Worm (Caenorhabditis elegans) whole organism, L4 larva: ENCODE data around the gene C16A3.5.

ENCODE experiments used
- F26F4.8 ChIP-seq: fragments of 200-800 bp; sonication (Bioruptor generic); conservative IDR thresholded peaks from 2 replicates; pipeline ENCODE4 v1.3.6; 2022; ENCODE audit warnings: missing genetic modification characterization, missing compliant biosample characterization
- T20F7.1 ChIP-seq: fragments of 200-800 bp; sonication (Bioruptor generic); optimal IDR thresholded peaks from 2 replicates; lab custom pipeline; 2018; ENCODE audit warnings: mild to moderate bottlenecking, missing genetic modification characterization, missing compliant biosample characterization
- Y105C5A.15 ChIP-seq: fragments of 200-800 bp; sonication (Bioruptor generic); IDR thresholded peaks from 2 replicates; pipeline ENCODE4 v1.3.6; 2022; ENCODE audit warnings: missing genetic modification characterization, missing compliant biosample characterization
- Y75B8A.6 ChIP-seq: fragments of 200-800 bp; sonication (Bioruptor generic); IDR thresholded peaks from 2 replicates; pipeline ENCODE4 v1.3.6; 2022; ENCODE audit warnings: missing genetic modification reagents, missing genetic modification characterization, missing compliant biosample characterization
- aha-1 ChIP-seq: fragments of 150-350 bp; peaks from one replicate; lab custom pipeline; 2014; ENCODE audit warnings: missing biosample characterization, missing genetic modification characterization
- aly-2 ChIP-seq: sonication (generic microtip); optimal IDR thresholded peaks from 2 replicates; lab custom pipeline; 2018; ENCODE audit warnings: missing biosample characterization, missing genetic modification characterization
- ama-1 ChIP-seq: fragments of 150-350 bp; optimal IDR thresholded peaks from 2 replicates; lab custom pipeline; 2014; ENCODE audit warnings: inconsistent platforms, mixed read lengths
- arid-1 ChIP-seq: fragments of 200-800 bp; sonication (Bioruptor generic); conservative IDR thresholded peaks from 2 replicates; pipeline ENCODE4 v1.3.6; 2022; ENCODE audit warnings: missing genetic modification reagents, missing genetic modification characterization, missing compliant biosample characterization
- ceh-28 ChIP-seq: fragments of 150-350 bp; optimal IDR thresholded peaks from 2 replicates; lab custom pipeline; 2014; ENCODE audit warnings: missing biosample characterization, missing genetic modification reagents, missing genetic modification characterization
- ceh-32 ChIP-seq: sonication (generic microtip); optimal IDR thresholded peaks from 2 replicates; lab custom pipeline; 2016; ENCODE audit warnings: mild to moderate bottlenecking, missing genetic modification characterization, missing compliant biosample characterization; ENCODE audit not compliant: poor library complexity
- ceh-62 ChIP-seq: sonication (generic microtip); optimal IDR thresholded peaks from 2 replicates; lab custom pipeline; 2017; ENCODE audit warnings: missing biosample characterization, missing genetic modification characterization
- ceh-82 ChIP-seq: sonication (generic microtip); optimal IDR thresholded peaks from 2 replicates; lab custom pipeline; 2017; ENCODE audit warnings: missing biosample characterization, missing genetic modification characterization
- ces-1 ChIP-seq: fragments of 150-350 bp; sonication (generic microtip); optimal IDR thresholded peaks from 4 replicates; lab custom pipeline; 2014; ENCODE audit warnings: missing biosample characterization, missing genetic modification reagents, missing genetic modification characterization
- cey-2 ChIP-seq: sonication (generic microtip); optimal IDR thresholded peaks from 3 replicates; lab custom pipeline; 2017; ENCODE audit warnings: missing genetic modification characterization, mild to moderate bottlenecking, missing compliant biosample characterization, antibody characterized with exemption, borderline replicate concordance; ENCODE audit not compliant: insufficient read depth
- daf-16 ChIP-seq, 3 experiments: sonication (generic microtip); optimal IDR thresholded peaks; 2 replicates each; lab custom pipeline; 2016 to 2017; ENCODE audit warnings: missing genetic modification characterization in 3 of 3, missing genetic modification reagents in 3 of 3, mild to moderate bottlenecking in 2 of 3, missing compliant biosample characterization in 2 of 3, missing biosample characterization in 1 of 3, moderate library complexity in 1 of 3
- dmd-6 ChIP-seq: fragments of 200-800 bp; sonication (Bioruptor generic); IDR thresholded peaks from 2 replicates; pipeline ENCODE4 v1.3.6; 2022; ENCODE audit warnings: missing genetic modification reagents, missing genetic modification characterization, missing compliant biosample characterization
- dmd-9 ChIP-seq: fragments of 200-800 bp; sonication (Bioruptor generic); IDR thresholded peaks from 2 replicates; pipeline ENCODE4 v1.3.6; 2022; ENCODE audit warnings: missing genetic modification reagents, missing genetic modification characterization, missing compliant biosample characterization
- dpl-1 ChIP-seq: fragments of 150-350 bp; optimal IDR thresholded peaks from 2 replicates; lab custom pipeline; 2014; ENCODE audit warnings: missing biosample characterization, missing genetic modification reagents, missing genetic modification characterization
- dve-1 ChIP-seq: sonication (generic microtip); optimal IDR thresholded peaks from 2 replicates; lab custom pipeline; 2017; ENCODE audit warnings: antibody characterized with exemption, mild to moderate bottlenecking, missing genetic modification characterization, missing compliant biosample characterization; ENCODE audit not compliant: insufficient read depth
- egl-27 ChIP-seq: sonication (generic microtip); optimal IDR thresholded peaks from 3 replicates; lab custom pipeline; 2017; ENCODE audit warnings: missing biosample characterization, missing genetic modification reagents, missing genetic modification characterization
- hlh-30 ChIP-seq: sonication (generic microtip); optimal IDR thresholded peaks from 2 replicates; lab custom pipeline; 2017; ENCODE audit warnings: antibody characterized with exemption, mild to moderate bottlenecking, missing genetic modification characterization, missing compliant biosample characterization; ENCODE audit not compliant: insufficient read depth
- lim-7 ChIP-seq: fragments of 200-800 bp; sonication (Bioruptor generic); IDR thresholded peaks from 2 replicates; pipeline ENCODE4 v1.3.6; 2022; ENCODE audit warnings: missing genetic modification characterization, missing compliant biosample characterization
- lin-1 ChIP-seq: fragments of 200-800 bp; sonication (Bioruptor generic); IDR thresholded peaks from 2 replicates; pipeline ENCODE4 v1.3.6; 2022; ENCODE audit warnings: missing genetic modification reagents, missing genetic modification characterization, missing compliant biosample characterization
- lin-39 ChIP-seq: fragments of 150-350 bp; optimal IDR thresholded peaks from 2 replicates; lab custom pipeline; 2014; ENCODE audit warnings: missing biosample characterization, missing genetic modification reagents, missing genetic modification characterization
- lir-3 ChIP-seq: sonication (generic microtip); optimal IDR thresholded peaks from 2 replicates; lab custom pipeline; 2016; ENCODE audit warnings: mild to moderate bottlenecking, missing genetic modification characterization, missing compliant biosample characterization
- mdl-1 ChIP-seq, 2 experiments: fragments of 150-350 bp in 1 of 2; sonication (generic microtip) in 1 of 2; optimal IDR thresholded peaks; 2 replicates each; lab custom pipeline; 2014 to 2017; ENCODE audit warnings: missing biosample characterization in 2 of 2, missing genetic modification characterization in 2 of 2
- mdt-29 ChIP-seq: fragments of 200-800 bp; sonication (Bioruptor generic); IDR thresholded peaks from 2 replicates; pipeline ENCODE4 v1.3.6; 2022; ENCODE audit warnings: missing genetic modification reagents, missing genetic modification characterization, missing compliant biosample characterization
- mep-1 ChIP-seq: fragments of 150-350 bp; sonication (generic microtip); optimal IDR thresholded peaks from 3 replicates; lab custom pipeline; 2014; ENCODE audit warnings: missing biosample characterization, missing genetic modification characterization
- mes-2 ChIP-seq: sonication (generic microtip); optimal IDR thresholded peaks from 2 replicates; lab custom pipeline; 2016; ENCODE audit warnings: missing genotype, mild to moderate bottlenecking, missing genetic modification characterization, missing compliant biosample characterization; ENCODE audit not compliant: poor library complexity, severe bottlenecking
- mxl-2 ChIP-seq: fragments of 200-800 bp; sonication (Bioruptor generic); conservative IDR thresholded peaks from 2 replicates; pipeline ENCODE4 v1.3.6; 2022; ENCODE audit warnings: missing genetic modification reagents, missing genetic modification characterization, missing compliant biosample characterization
- nhr-10 ChIP-seq: fragments of 150-350 bp; optimal IDR thresholded peaks from 2 replicates; lab custom pipeline; 2014; ENCODE audit warnings: missing biosample characterization, missing genetic modification characterization
- nhr-102 ChIP-seq: sonication (generic microtip); optimal IDR thresholded peaks from 2 replicates; lab custom pipeline; 2016; ENCODE audit warnings: mild to moderate bottlenecking, missing genetic modification characterization, moderate library complexity, missing compliant biosample characterization
- nhr-11 ChIP-seq: fragments of 150-350 bp; optimal IDR thresholded peaks from 2 replicates; lab custom pipeline; 2014; ENCODE audit warnings: missing biosample characterization, missing genetic modification characterization
- nhr-25 ChIP-seq: sonication (generic microtip); optimal IDR thresholded peaks from 2 replicates; lab custom pipeline; 2017; ENCODE audit warnings: missing genetic modification characterization, mild to moderate bottlenecking, missing compliant biosample characterization, antibody characterized with exemption, moderate library complexity, borderline replicate concordance; ENCODE audit not compliant: insufficient read depth
- nhr-28 ChIP-seq: fragments of 150-350 bp; optimal IDR thresholded peaks from 2 replicates; lab custom pipeline; 2014; ENCODE audit warnings: missing biosample characterization, missing genetic modification characterization
- nhr-48 ChIP-seq: sonication (generic microtip); optimal IDR thresholded peaks from 2 replicates; lab custom pipeline; 2016; ENCODE audit warnings: mild to moderate bottlenecking, missing genetic modification characterization, missing compliant biosample characterization
- nhr-6 ChIP-seq: fragments of 150-350 bp; optimal IDR thresholded peaks from 2 replicates; lab custom pipeline; 2014; ENCODE audit warnings: missing biosample characterization, missing genetic modification characterization
- nhr-77 ChIP-seq: fragments of 150-350 bp; optimal IDR thresholded peaks from 2 replicates; lab custom pipeline; 2014; ENCODE audit warnings: missing biosample characterization, missing genetic modification characterization
- pqm-1 ChIP-seq: sonication (generic microtip); optimal IDR thresholded peaks from 2 replicates; lab custom pipeline; 2017; ENCODE audit warnings: missing biosample characterization, missing genetic modification characterization
- rbr-2 ChIP-seq: sonication (generic microtip); optimal IDR thresholded peaks from 2 replicates; lab custom pipeline; 2016; ENCODE audit warnings: missing genotype, missing genetic modification characterization, missing compliant biosample characterization
- saeg-2 ChIP-seq: fragments of 200-800 bp; sonication (Bioruptor generic); IDR thresholded peaks from 2 replicates; pipeline ENCODE4 v1.3.6; 2022; ENCODE audit warnings: missing genetic modification reagents, missing genetic modification characterization, missing compliant biosample characterization
- set-16 ChIP-seq: fragments of 200-800 bp; sonication (Bioruptor generic); IDR thresholded peaks from 2 replicates; pipeline ENCODE4 v1.3.6; 2022; ENCODE audit warnings: missing genetic modification reagents, missing genetic modification characterization, missing compliant biosample characterization
- snpc-1.2 ChIP-seq: fragments of 200-800 bp; sonication (Bioruptor generic); IDR thresholded peaks from 2 replicates; pipeline ENCODE4 v1.3.6; 2022; ENCODE audit warnings: missing genetic modification reagents, missing genetic modification characterization, missing compliant biosample characterization
- spr-3 ChIP-seq: fragments of 200-800 bp; sonication (Bioruptor generic); optimal IDR thresholded peaks from 2 replicates; lab custom pipeline; 2018; ENCODE audit warnings: mild to moderate bottlenecking, missing genetic modification characterization, missing compliant biosample characterization
- ztf-7 ChIP-seq: fragments of 150-350 bp; optimal IDR thresholded peaks from 2 replicates; lab custom pipeline; 2014; ENCODE audit warnings: missing biosample characterization, missing genetic modification characterization

Gene C16A3.5

ce11 chrIII:6420995-6421404 lies 40.4 kb downstream of the C16A3.5 start (continued):
- peak; percentile 96 to 99 for TF ChIP-seq mdl-1 (tag; optimal IDR thresholded peaks at IDR 0.05; lab: Kevin White, UChicago)
- TF ChIP-seq lin-1, result peak; percentile 95
- peak; percentile 73 for TF ChIP-seq nhr-25 (tag; lab: Kevin White, UChicago)
- TF ChIP-seq nhr-11 (tag; lab: Kevin White, UChicago), result peak; percentile 82
- no peak for TF ChIP-seq F26F4.8 (GFP tag; lab: Robert Waterston, UW)
- peak; percentile 78 for TF ChIP-seq spr-3 (GFP tag; lab: Kevin White, UChicago)
- peak; percentile 79 for TF ChIP-seq mep-1
- no peak for TF ChIP-seq lin-39 (tag; lab: Kevin White, UChicago)
- peak; percentile 55 for TF ChIP-seq mes-2 (tag; lab: Kevin White, UChicago)
- no peak for TF ChIP-seq pqm-1 (tag; lab: Kevin White, UChicago)
- peak; percentile 10 for TF ChIP-seq nhr-77 (tag; lab: Kevin White, UChicago)

- peak; percentile 45 for TF ChIP-seq nhr-10 (tag; lab: Kevin White, UChicago)
- no peak for TF ChIP-seq lim-7 (GFP tag; lab: Robert Waterston, UW)
- TF ChIP-seq egl-27 (tag; lab: Kevin White, UChicago), result no peak
- TF ChIP-seq aha-1 (tag; lab: Kevin White, UChicago), result peak; percentile 63
- TF ChIP-seq, all 104 proteins: peak for 2
Observed at ce11 chrIII:6421473-6421872, 40.9 kb downstream of the C16A3.5 start.

ce11 chrIII:6421973-6422511 lies 41.5 kb downstream of the C16A3.5 start:
- TF ChIP-seq mxl-2 (GFP tag; lab: Robert Waterston, UW) (no peak), cey-2 (tag; lab: Kevin White, UChicago) (peak; percentile 60), ceh-32 (tag; lab: Kevin White, UChicago) (no peak), nhr-48 (tag; lab: Kevin White, UChicago) (no peak), nhr-6 (tag; lab: Kevin White, UChicago) (no peak), nhr-102 (tag; lab: Kevin White, UChicago) (peak; percentile 18), set-16 (GFP tag; lab: Robert Waterston, UW) (no peak), nhr-25 (tag; lab: Kevin White, UChicago) (no peak), dve-1 (tag; lab: Kevin White, UChicago) (peak; percentile 84), daf-16 (GFP tag; optimal IDR thresholded peaks at IDR 0.05; lab: Kevin White, UChicago) (no peak), daf-16 (tag; optimal IDR thresholded peaks at IDR 0.05; lab: Kevin White, UChicago) (peak; percentile 73), aly-2 (tag; lab: Kevin White, UChicago) (no peak), saeg-2 (GFP tag; lab: Robert Waterston, UW) (no peak), lir-3 (tag; lab: Kevin White, UChicago) (no peak), lin-1 (0 out of 2 replicates have a peak, but pooled peaks have one; percentile 15), Y105C5A.15 (GFP tag; lab: Robert Waterston, UW) (no peak), ceh-82 (tag; lab: Kevin White, UChicago) (no peak), dmd-6 (GFP tag; lab: Robert Waterston, UW) (peak; percentile 83), mdl-1 (tag; optimal IDR thresholded peaks at IDR 0.05; lab: Kevin White, UChicago) (peak; percentile 31 to 76), nhr-28 (tag; lab: Kevin White, UChicago) (peak; percentile 95), rbr-2 (tag; lab: Kevin White, UChicago) (no peak), lim-7 (GFP tag; lab: Robert Waterston, UW) (no peak), snpc-1.2 (GFP tag; lab: Robert Waterston, UW) (no peak), Y75B8A.6 (peak; percentile 32; the same call in 1 of the 2 replicates), T20F7.1 (GFP tag; lab: Kevin White, UChicago) (no peak), ces-1 (no peak), aha-1 (tag; lab: Kevin White, UChicago) (peak; percentile 61), arid-1 (no peak), ztf-7 (tag; lab: Kevin White, UChicago) (no peak), dmd-9 (GFP tag; lab: Robert Waterston, UW) (no peak), ceh-28 (tag; lab: Kevin White, UChicago) (no peak), ceh-62 (tag; lab: Kevin White, UChicago) (no peak), dpl-1 (GFP tag; lab: Kevin White, UChicago) (no peak), hlh-30 (tag; lab: Kevin White, UChicago) (peak; percentile 82), nhr-10 (tag; lab: Kevin White, UChicago) (no peak), mdt-29 (no peak), ama-1 (lab: Kevin White, UChicago) (no peak)
